Fruit fly (Drosophila melanogaster) whole organism, embryonic: Measurements from ENCODE around the gene DCTN6-p27.

Experiments used
- Atf6 ChIP-seq: fragments of 200-800 bp; sonication (Bioruptor generic); IDR thresholded peaks from 2 replicates; pipeline ENCODE4 v1.3.6; 2022; ENCODE audit warnings: missing biosample characterization, missing genetic modification characterization
- CG10147 ChIP-seq: fragments of 200-800 bp; sonication (Bioruptor generic); optimal IDR thresholded peaks from 2 replicates; lab custom pipeline; 2019; ENCODE audit warnings: missing biosample characterization, mild to moderate bottlenecking, missing genetic modification characterization, moderate library complexity
- CG11696 ChIP-seq: fragments of 200-800 bp; sonication (Bioruptor generic); IDR thresholded peaks from 2 replicates; pipeline ENCODE4 v1.3.6; 2022; ENCODE audit warnings: missing biosample characterization, missing genetic modification characterization
- CG12071 ChIP-seq: fragments of 200-800 bp; sonication (Bioruptor generic); optimal IDR thresholded peaks from 3 replicates; lab custom pipeline; 2018; ENCODE audit warnings: missing biosample characterization, mild to moderate bottlenecking, missing genetic modification characterization
- CG12236 ChIP-seq: fragments of 200-800 bp; sonication (Bioruptor generic); optimal IDR thresholded peaks from 2 replicates; lab custom pipeline; 2016; ENCODE audit warnings: missing biosample characterization, missing genetic modification characterization
- CG12391 ChIP-seq: fragments of 200-800 bp; sonication (Bioruptor generic); optimal IDR thresholded peaks from 3 replicates; lab custom pipeline; 2018; ENCODE audit warnings: missing biosample characterization, mild to moderate bottlenecking, missing genetic modification characterization, moderate library complexity
- CG13424 ChIP-seq: fragments of 200-800 bp; sonication (Bioruptor generic); optimal IDR thresholded peaks from 2 replicates; lab custom pipeline; 2019; ENCODE audit warnings: missing biosample characterization, mild to moderate bottlenecking, missing genetic modification characterization, moderate library complexity
- CG13624 ChIP-seq: fragments of 200-800 bp; sonication (Bioruptor generic); optimal IDR thresholded peaks from 2 replicates; lab custom pipeline; 2016; ENCODE audit warnings: missing biosample characterization, missing genetic modification characterization
- CG15269 ChIP-seq: fragments of 200-800 bp; sonication (Bioruptor generic); optimal IDR thresholded peaks from 2 replicates; lab custom pipeline; 2018; ENCODE audit warnings: missing biosample characterization, mild to moderate bottlenecking, missing genetic modification characterization, moderate library complexity
- CG15514 ChIP-seq: fragments of 200-800 bp; sonication (Bioruptor generic); optimal IDR thresholded peaks from 3 replicates; lab custom pipeline; 2017; ENCODE audit warnings: missing biosample characterization, missing genetic modification characterization, mild to moderate bottlenecking, moderate library complexity, missing genetic modification reagents
- CG16863 ChIP-seq: fragments of 200-800 bp; sonication (Bioruptor generic); optimal IDR thresholded peaks from 3 replicates; lab custom pipeline; 2016; ENCODE audit warnings: missing biosample characterization, missing genetic modification characterization
- CG32532 ChIP-seq: fragments of 200-800 bp; sonication (Bioruptor generic); IDR thresholded peaks from 2 replicates; pipeline ENCODE4 v1.3.6; 2022; ENCODE audit warnings: missing biosample characterization, missing genetic modification characterization
- CG4854 ChIP-seq: fragments of 200-800 bp; sonication (Bioruptor generic); optimal IDR thresholded peaks from 2 replicates; lab custom pipeline; 2016; ENCODE audit warnings: missing biosample characterization, missing genetic modification characterization, inconsistent platforms
- CG9876 ChIP-seq: fragments of 200-800 bp; sonication (Bioruptor generic); optimal IDR thresholded peaks from 2 replicates; lab custom pipeline; 2016; ENCODE audit warnings: missing biosample characterization, missing genetic modification characterization
- Dad ChIP-seq: fragments of 200-800 bp; sonication (Bioruptor generic); optimal IDR thresholded peaks from 3 replicates; lab custom pipeline; 2016; ENCODE audit warnings: missing biosample characterization, missing genetic modification characterization
- Dip2 ChIP-seq: fragments of 200-800 bp; sonication (Bioruptor generic); IDR thresholded peaks from 2 replicates; pipeline ENCODE4 v1.3.6; 2022; ENCODE audit warnings: missing biosample characterization, missing genetic modification characterization
- Fer3 ChIP-seq: fragments of 200-800 bp; sonication (Bioruptor generic); optimal IDR thresholded peaks from 2 replicates; lab custom pipeline; 2018; ENCODE audit warnings: missing biosample characterization, mild to moderate bottlenecking, missing genetic modification characterization, moderate library complexity
- HLH54F ChIP-seq: fragments of 200-800 bp; sonication (Bioruptor generic); optimal IDR thresholded peaks from 3 replicates; lab custom pipeline; 2016; ENCODE audit warnings: missing biosample characterization, missing genetic modification characterization
- Hr3 ChIP-seq: fragments of 200-800 bp; sonication (Bioruptor generic); optimal IDR thresholded peaks from 3 replicates; lab custom pipeline; 2016; ENCODE audit warnings: missing biosample characterization, missing genetic modification characterization
- Med ChIP-seq: fragments of 200-800 bp; sonication (Bioruptor generic); peaks from one replicate; lab custom pipeline; 2016; ENCODE audit warnings: missing biosample characterization, missing genetic modification characterization, mild to moderate bottlenecking, inconsistent platforms, moderate library complexity
- Myb ChIP-seq: fragments of 200-800 bp; sonication (Bioruptor generic); optimal IDR thresholded peaks from 2 replicates; lab custom pipeline; 2016; ENCODE audit warnings: missing biosample characterization, missing genetic modification characterization
- NC2α ChIP-seq: fragments of 200-800 bp; sonication (Bioruptor generic); optimal IDR thresholded peaks from 2 replicates; lab custom pipeline; 2016; ENCODE audit warnings: missing biosample characterization, missing genetic modification characterization
- NC2β ChIP-seq: fragments of 200-800 bp; sonication (Bioruptor generic); optimal IDR thresholded peaks from 2 replicates; lab custom pipeline; 2016; ENCODE audit warnings: missing biosample characterization, missing genetic modification characterization
- NK7.1 ChIP-seq: fragments of 200-800 bp; sonication (Bioruptor generic); optimal IDR thresholded peaks from 3 replicates; lab custom pipeline; 2016; ENCODE audit warnings: missing biosample characterization, missing genetic modification characterization
- PHDP ChIP-seq: fragments of 200-800 bp; sonication (Bioruptor generic); optimal IDR thresholded peaks from 3 replicates; lab custom pipeline; 2018; ENCODE audit warnings: missing biosample characterization, mild to moderate bottlenecking, missing genetic modification characterization, moderate library complexity
- Pdp1 ChIP-seq, 2 experiments: fragments of 200-800 bp; sonication (Bioruptor generic); optimal IDR thresholded peaks; 3 replicates each; lab custom pipeline; 2016; ENCODE audit warnings: missing biosample characterization in 2 of 2, missing genetic modification characterization in 2 of 2, mild to moderate bottlenecking in 1 of 2, moderate library complexity in 1 of 2
- Poxn ChIP-seq: fragments of 200-800 bp; sonication (Bioruptor generic); IDR thresholded peaks from 2 replicates; pipeline ENCODE4 v1.3.6; 2022; ENCODE audit warnings: missing biosample characterization, missing genetic modification characterization
- Usf ChIP-seq: fragments of 200-800 bp; sonication (Bioruptor generic); optimal IDR thresholded peaks from 2 replicates; lab custom pipeline; 2017; ENCODE audit warnings: missing genotype, missing biosample characterization, missing genetic modification characterization
- Xbp1 ChIP-seq: fragments of 200-800 bp; sonication (Bioruptor generic); optimal IDR thresholded peaks from 3 replicates; lab custom pipeline; 2016; ENCODE audit warnings: missing biosample characterization, mild to moderate bottlenecking, missing genetic modification characterization
- Xrp1 ChIP-seq: fragments of 200-800 bp; sonication (Bioruptor generic); IDR thresholded peaks from 2 replicates; pipeline ENCODE4 v1.3.6; 2022; ENCODE audit warnings: missing biosample characterization, missing genetic modification characterization
- al ChIP-seq: fragments of 200-800 bp; sonication (Bioruptor generic); IDR thresholded peaks from 2 replicates; pipeline ENCODE4 v1.3.6; 2022; ENCODE audit warnings: missing biosample characterization, missing genetic modification characterization
- bcd ChIP-seq: fragments of 200-800 bp; sonication (Bioruptor generic); optimal IDR thresholded peaks from 2 replicates; lab custom pipeline; 2017; ENCODE audit warnings: missing biosample characterization, mild to moderate bottlenecking, missing genetic modification characterization
- bigmax ChIP-seq: fragments of 200-800 bp; sonication (Bioruptor generic); optimal IDR thresholded peaks from 2 replicates; lab custom pipeline; 2018; ENCODE audit warnings: missing biosample characterization, mild to moderate bottlenecking, missing genetic modification characterization
- bsh ChIP-seq, 2 experiments: fragments of 200-800 bp; sonication (Bioruptor generic); optimal IDR thresholded peaks; 2 replicates each; lab custom pipeline; 2017 to 2018; ENCODE audit warnings: mild to moderate bottlenecking in 2 of 2, missing biosample characterization in 2 of 2, missing genetic modification characterization in 2 of 2, moderate library complexity in 1 of 2
- crol ChIP-seq: fragments of 200-800 bp; sonication (Bioruptor generic); IDR thresholded peaks from 2 replicates; pipeline ENCODE4 v1.3.6; 2022; ENCODE audit warnings: missing biosample characterization, missing genetic modification characterization
- cwo ChIP-seq: fragments of 200-800 bp; sonication (Bioruptor generic); optimal IDR thresholded peaks from 3 replicates; lab custom pipeline; 2017; ENCODE audit warnings: missing biosample characterization, missing genetic modification characterization, mild to moderate bottlenecking, moderate library complexity, missing genetic modification reagents
- dmrt99B ChIP-seq: fragments of 200-800 bp; sonication (Bioruptor generic); optimal IDR thresholded peaks from 2 replicates; lab custom pipeline; 2018; ENCODE audit warnings: missing biosample characterization, mild to moderate bottlenecking, missing genetic modification characterization, moderate library complexity
- fd96Cb ChIP-seq: fragments of 200-800 bp; sonication (Bioruptor generic); optimal IDR thresholded peaks from 2 replicates; lab custom pipeline; 2018; ENCODE audit warnings: missing biosample characterization, mild to moderate bottlenecking, missing genetic modification characterization, moderate library complexity
- gce ChIP-seq: fragments of 200-800 bp; sonication (Bioruptor generic); IDR thresholded peaks from 3 replicates; pipeline ENCODE4 v1.3.6; 2022; ENCODE audit warnings: missing biosample characterization, missing genetic modification characterization
- gsb-n ChIP-seq: fragments of 200-800 bp; sonication (Bioruptor generic); optimal IDR thresholded peaks from 3 replicates; lab custom pipeline; 2018; ENCODE audit warnings: missing biosample characterization, mild to moderate bottlenecking, missing genetic modification characterization
- hth ChIP-seq: fragments of >200 bp; optimal IDR thresholded peaks from 2 replicates; lab custom pipeline; 2017; ENCODE audit warnings: inconsistent platforms
- nmo ChIP-seq: fragments of 200-800 bp; sonication (Bioruptor generic); optimal IDR thresholded peaks from 2 replicates; lab custom pipeline; 2018; ENCODE audit warnings: missing biosample characterization, mild to moderate bottlenecking, missing genetic modification characterization, moderate library complexity
- org-1 ChIP-seq: fragments of 200-800 bp; sonication (Bioruptor generic); optimal IDR thresholded peaks from 2 replicates; lab custom pipeline; 2017; ENCODE audit warnings: missing biosample characterization, missing genetic modification characterization
- peb ChIP-seq: fragments of 200-800 bp; sonication (Bioruptor generic); IDR thresholded peaks from 2 replicates; pipeline ENCODE4 v1.3.6; 2022; ENCODE audit warnings: missing biosample characterization, missing genetic modification characterization
- prd ChIP-seq, 3 experiments: fragments of >200 bp in 2 of 3; fragments of 200-800 bp in 1 of 3; sonication (Bioruptor generic) in 1 of 3; optimal IDR thresholded peaks in 2 of 3; IDR thresholded peaks in 1 of 3; 2 replicates in 2 of 3; 3 replicates in 1 of 3; pipeline versions ENCODE4 v1.3.6 to Lab custom; 2017 to 2022; ENCODE audit warnings: missing biosample characterization in 1 of 3, missing genetic modification characterization in 1 of 3
- ranshi ChIP-seq: fragments of 200-800 bp; sonication (Bioruptor generic); IDR thresholded peaks from 2 replicates; pipeline ENCODE4 v1.3.6; 2022; ENCODE audit warnings: missing biosample characterization, missing genetic modification characterization
- rib ChIP-seq: fragments of 200-800 bp; sonication (Bioruptor generic); IDR thresholded peaks from 2 replicates; pipeline ENCODE4 v1.3.6; 2022; ENCODE audit warnings: missing biosample characterization, missing genetic modification characterization
- slbo ChIP-seq: fragments of 200-800 bp; sonication (Bioruptor generic); IDR thresholded peaks from 2 replicates; pipeline ENCODE4 v1.3.6; 2022; ENCODE audit warnings: missing biosample characterization, missing genetic modification characterization
- sob ChIP-seq: fragments of 200-800 bp; sonication (Bioruptor generic); IDR thresholded peaks from 2 replicates; pipeline ENCODE4 v1.3.6; 2022; ENCODE audit warnings: missing biosample characterization, missing genetic modification characterization
- twi ChIP-seq: fragments of 200-800 bp; optimal IDR thresholded peaks from 2 replicates; lab custom pipeline; 2019; ENCODE audit warnings: missing biosample characterization, mild to moderate bottlenecking, missing genetic modification characterization, moderate library complexity
- vvl ChIP-seq: fragments of 200-800 bp; sonication (Bioruptor generic); IDR thresholded peaks from 2 replicates; pipeline ENCODE4 v1.3.6; 2022; ENCODE audit warnings: missing biosample characterization, missing genetic modification characterization

The DCTN6-p27 gene

DNA sequence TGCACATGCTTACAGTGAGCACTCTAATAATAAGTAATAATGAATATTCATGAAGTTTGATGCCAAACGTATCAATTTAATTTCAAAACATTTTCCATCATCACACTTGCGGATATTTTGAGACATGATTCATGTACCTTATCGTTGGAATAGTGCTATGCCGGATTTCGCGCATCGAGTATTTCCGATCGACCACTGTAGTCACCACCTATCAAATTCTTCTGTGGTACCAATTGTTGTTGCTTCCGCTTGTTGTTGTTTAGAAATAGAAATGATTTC lies 8.8 kb downstream of the DCTN6-p27 start (continued):
- TF ChIP-seq CG12236 (no peak), cwo (peak; percentile 13), bsh (GFP tag; optimal IDR thresholded peaks at IDR 0.05; lab: Kevin White, UChicago) (peak in 1 of 2 experiments; percentile 35), Myb (GFP tag; lab: Kevin White, UChicago) (peak; percentile 8), fd96Cb (tag; lab: Kevin White, UChicago) (no peak), NK7.1 (GFP tag; lab: Kevin White, UChicago) (no peak), slbo (GFP tag; lab: Robert Waterston, UW) (peak; percentile 72), Dad (peak; percentile 24), vvl (GFP tag; lab: Robert Waterston, UW) (peak; percentile 24; the same call in 1 of the 2 replicates), ranshi (GFP tag; lab: Robert Waterston, UW) (peak; percentile 64), CG12391 (tag; lab: Kevin White, UChicago) (peak; percentile 10), gce (GFP tag; lab: Robert Waterston, UW) (no peak), NC2α (GFP tag; lab: Kevin White, UChicago) (no peak), CG9876 (GFP tag; lab: Kevin White, UChicago) (no peak), Pdp1 (GFP tag; optimal IDR thresholded peaks at IDR 0.05; lab: Kevin White, UChicago) (peak in 1 of 2 experiments; percentile 39), CG4854 (GFP tag; lab: Kevin White, UChicago) (peak; percentile 32), org-1 (GFP tag; lab: Kevin White, UChicago) (peak; percentile 4), CG12071 (GFP tag; lab: Kevin White, UChicago) (no peak), Xrp1 (GFP tag; lab: Robert Waterston, UW) (peak; percentile 26; the same call in 1 of the 2 replicates), nmo (GFP tag; lab: Kevin White, UChicago) (peak; percentile 25), al (0 out of 2 replicates have a peak, but pooled peaks have one; percentile 16), CG15514 (GFP tag; lab: Kevin White, UChicago) (peak; percentile 50), peb (GFP tag; lab: Robert Waterston, UW) (no peak), crol (GFP tag; lab: Robert Waterston, UW) (no peak), hth (lab: Kevin White, UChicago) (no peak), Poxn (GFP tag; lab: Robert Waterston, UW) (no peak), CG15269 (tag; lab: Kevin White, UChicago) (peak; percentile 1), PHDP (tag; lab: Kevin White, UChicago) (peak; percentile 26), Xbp1 (GFP tag; lab: Kevin White, UChicago) (no peak), Atf6 (GFP tag; lab: Robert Waterston, UW) (0 out of 2 replicates have a peak, but pooled peaks have one; percentile 32), prd (optimal IDR thresholded peaks at IDR 0.05; lab: Kevin White, UChicago) (no peak), prd (GFP tag; IDR thresholded peaks at IDR 0.05; lab: Robert Waterston, UW) (peak; percentile 42; the same call in 2 of the 3 replicates), NC2β (GFP tag; lab: Kevin White, UChicago) (no peak), HLH54F (GFP tag; lab: Kevin White, UChicago) (peak; percentile 29), gsb-n (no peak), bcd (GFP tag; lab: Kevin White, UChicago) (peak; percentile 26), Hr3 (GFP tag; lab: Kevin White, UChicago) (peak; percentile 2), Fer3 (tag; lab: Kevin White, UChicago) (peak; percentile 9), Med (GFP tag; lab: Kevin White, UChicago) (peak; percentile 91), sob (no peak), bigmax (GFP tag; lab: Kevin White, UChicago) (no peak), dmrt99B (tag; lab: Kevin White, UChicago) (peak; percentile 19), CG16863 (GFP tag; lab: Kevin White, UChicago) (no peak), CG13424 (tag; lab: Kevin White, UChicago) (peak; percentile 21), rib (0 out of 2 replicates have a peak, but pooled peaks have one; percentile 27), CG10147 (GFP tag; lab: Kevin White, UChicago) (peak; percentile 55), Dip2 (no peak), CG13624 (GFP tag; lab: Kevin White, UChicago) (peak; percentile 66), CG11696 (0 out of 2 replicates have a peak, but pooled peaks have one; percentile 40), Usf (GFP tag; lab: Kevin White, UChicago) (no peak), twi (no peak), CG32532 (GFP tag; lab: Robert Waterston, UW) (peak; percentile 59; the same call in 1 of the 2 replicates)
